Worm (Caenorhabditis elegans): Measurements from ENCODE around the gene F45G2.9.

F45G2.9 gene

ce11 chrIII:13464493-13465362, 28.0 kb upstream of the F45G2.9 start, which contains the start of gene kel-3:
TSS of gene kel-3 (plus strand) at chrIII:13464820.
- TF ChIP-seq tbx-2 (tag; optimal IDR thresholded peaks at IDR 0.05) (peak; percentile 82), fkh-8 (tag; optimal IDR thresholded peaks at IDR 0.05) (no peak), nhr-71 (tag; optimal IDR thresholded peaks at IDR 0.05) (peak; percentile 91), lin-15B (tag; optimal IDR thresholded peaks at IDR 0.05) (no peak), hlh-4 (tag; optimal IDR thresholded peaks at IDR 0.05) (no peak), nhr-19 (GFP tag; conservative IDR thresholded peaks at IDR 0.05) (peak; percentile 85), ces-1 (GFP tag; optimal IDR thresholded peaks at IDR 0.05) (no peak), sptf-1 (tag; optimal IDR thresholded peaks at IDR 0.05) (no peak), egl-27 (tag; optimal IDR thresholded peaks at IDR 0.05) (no peak), ceh-88 (GFP tag; IDR thresholded peaks at IDR 0.05) (peak; percentile 71), lin-14 (GFP tag; optimal IDR thresholded peaks at IDR 0.05) (peak; percentile 91), jun-1 (tag; optimal IDR thresholded peaks at IDR 0.05) (peak; percentile 68), Y116A8C.19 (tag; optimal IDR thresholded peaks at IDR 0.05; ENCODE audit: borderline replicate concordance) (no peak), nhr-237 (tag; optimal IDR thresholded peaks at IDR 0.05) (no peak), nhr-47 (tag; optimal IDR thresholded peaks at IDR 0.05) (peak; percentile 60), zip-4 (GFP tag; optimal IDR thresholded peaks at IDR 0.05) (peak; percentile 25), elt-3 (tag; optimal IDR thresholded peaks at IDR 0.05) (peak in 4 of 6 experiments; percentile 69 to 94 (median 76)), nhr-12 (tag; optimal IDR thresholded peaks at IDR 0.05) (no peak), ceh-82 (tag; optimal IDR thresholded peaks at IDR 0.05) (peak in 1 of 3 experiments; percentile 39), aly-2 (tag; optimal IDR thresholded peaks at IDR 0.05) (peak; percentile 97), ztf-4 (tag; optimal IDR thresholded peaks at IDR 0.05) (peak; percentile 72), unc-62 (GFP tag; optimal IDR thresholded peaks at IDR 0.05) (no peak), pax-3 (tag; optimal IDR thresholded peaks at IDR 0.05) (peak; percentile 76), C04F5.9 (tag; optimal IDR thresholded peaks at IDR 0.05) (no peak), blmp-1 (tag; optimal IDR thresholded peaks at IDR 0.05) (peak; percentile 79), nhr-90 (tag; optimal IDR thresholded peaks at IDR 0.05; ENCODE audit: poor library complexity) (peak; percentile 81), lir-3 (tag; optimal IDR thresholded peaks at IDR 0.05; ENCODE audit: poor library complexity) (peak; percentile 53), nhr-28 (tag; optimal IDR thresholded peaks at IDR 0.05) (no peak), unc-98 (GFP tag; IDR thresholded peaks at IDR 0.05) (no peak), egl-13 (tag; optimal IDR thresholded peaks at IDR 0.05) (no peak), skn-1 (tag; optimal IDR thresholded peaks at IDR 0.05) (peak; percentile 26), rnt-1 (tag; optimal IDR thresholded peaks at IDR 0.05) (peak; percentile 83), elt-2 (tag; optimal IDR thresholded peaks at IDR 0.05) (peak; percentile 66), xbp-1 (tag; optimal IDR thresholded peaks at IDR 0.05) (peak; percentile 31), tlp-1 (tag; optimal IDR thresholded peaks at IDR 0.05) (no peak), nhr-77 (tag; optimal IDR thresholded peaks at IDR 0.05) (peak; percentile 20), ceh-90 (tag; optimal IDR thresholded peaks at IDR 0.05) (no peak), dpl-1 (GFP tag; optimal IDR thresholded peaks at IDR 0.05) (peak; percentile 36 to 68 (median 42)), lin-35 (GFP tag; optimal IDR thresholded peaks at IDR 0.05) (peak; percentile 17 to 66), unc-86 (tag; optimal IDR thresholded peaks at IDR 0.05) (peak; percentile 16), nhr-85 (tag) (peak; percentile 82), grh-1 (GFP tag; IDR thresholded peaks at IDR 0.05) (peak; percentile 20; the same call in 1 of the 2 replicates), hlh-17 (GFP tag; optimal IDR thresholded peaks at IDR 0.05; ENCODE audit: borderline replicate concordance) (peak; percentile 4), C34B4.2 (tag; optimal IDR thresholded peaks at IDR 0.05) (peak; percentile 21), aha-1 (tag; optimal IDR thresholded peaks at IDR 0.05) (no peak), zag-1 (tag; optimal IDR thresholded peaks at IDR 0.05) (no peak), C16A3.4 (tag; optimal IDR thresholded peaks at IDR 0.05) (peak; percentile 26), pag-3 (tag; optimal IDR thresholded peaks at IDR 0.05; ENCODE audit: borderline replicate concordance, insufficient read depth) (no peak), dsc-1 (tag; optimal IDR thresholded peaks at IDR 0.05) (peak; percentile 35), lin-13 (GFP tag; optimal IDR thresholded peaks at IDR 0.05) (peak; percentile 39)

Measured in whole organism, L1 larva.